Fruit fly (Drosophila melanogaster) whole organism, embryonic: ENCODE data around the gene Jon25Bi.

Experiments
- Atf-2 ChIP-seq: fragments of 200-800 bp; sonication (Bioruptor generic); optimal IDR thresholded peaks from 2 replicates; lab custom pipeline; 2016; ENCODE audit warnings: missing biosample characterization, missing genetic modification characterization
- CG12155 ChIP-seq: fragments of 200-800 bp; sonication (Bioruptor generic); optimal IDR thresholded peaks from 3 replicates; lab custom pipeline; 2016; ENCODE audit warnings: missing biosample characterization, missing genetic modification characterization
- CG12391 ChIP-seq: fragments of 200-800 bp; sonication (Bioruptor generic); optimal IDR thresholded peaks from 3 replicates; lab custom pipeline; 2018; ENCODE audit warnings: missing biosample characterization, mild to moderate bottlenecking, missing genetic modification characterization, moderate library complexity
- CG13123 ChIP-seq: fragments of 200-800 bp; sonication (Bioruptor generic); optimal IDR thresholded peaks from 2 replicates; lab custom pipeline; 2016; ENCODE audit warnings: missing biosample characterization, missing genetic modification characterization
- CG13424 ChIP-seq: fragments of 200-800 bp; sonication (Bioruptor generic); optimal IDR thresholded peaks from 2 replicates; lab custom pipeline; 2019; ENCODE audit warnings: missing biosample characterization, mild to moderate bottlenecking, missing genetic modification characterization, moderate library complexity
- CG13894 ChIP-seq: fragments of 200-800 bp; sonication (Bioruptor generic); optimal IDR thresholded peaks from 3 replicates; lab custom pipeline; 2018; ENCODE audit warnings: missing biosample characterization, mild to moderate bottlenecking, missing genetic modification characterization, moderate library complexity
- CG1603 ChIP-seq: fragments of 200-800 bp; sonication (Bioruptor generic); optimal IDR thresholded peaks from 2 replicates; lab custom pipeline; 2019; ENCODE audit warnings: missing biosample characterization, mild to moderate bottlenecking, missing genetic modification characterization, moderate library complexity
- CG16813 ChIP-seq: fragments of 200-800 bp; sonication (Bioruptor generic); IDR thresholded peaks from 3 replicates; pipeline ENCODE4 v1.3.6; 2022; ENCODE audit warnings: missing biosample characterization, missing genetic modification characterization; ENCODE audit not compliant: partially characterized antibody
- CG17912 ChIP-seq: fragments of 200-800 bp; sonication (Bioruptor generic); optimal IDR thresholded peaks from 2 replicates; lab custom pipeline; 2018; ENCODE audit warnings: missing biosample characterization, mild to moderate bottlenecking, missing genetic modification characterization
- CG1832 ChIP-seq: fragments of 200-800 bp; sonication (Bioruptor generic); optimal IDR thresholded peaks from 2 replicates; lab custom pipeline; 2017; ENCODE audit warnings: missing biosample characterization, mild to moderate bottlenecking, missing genetic modification characterization, inconsistent platforms
- CG31441 ChIP-seq: fragments of 200-800 bp; sonication (Bioruptor generic); IDR thresholded peaks from 2 replicates; pipeline ENCODE4 v1.3.6; 2022; ENCODE audit warnings: missing biosample characterization, missing genetic modification characterization
- CG3726 ChIP-seq: fragments of 200-800 bp; sonication (Bioruptor generic); IDR thresholded peaks from 3 replicates; pipeline ENCODE4, ENCODE4 v1.3.6; 2022; ENCODE audit warnings: missing biosample characterization, missing genetic modification characterization
- CG3995 ChIP-seq: fragments of 200-800 bp; sonication (Bioruptor generic); optimal IDR thresholded peaks from 3 replicates; lab custom pipeline; 2016; ENCODE audit warnings: missing biosample characterization, missing genetic modification characterization
- CG4424 ChIP-seq: fragments of 200-800 bp; sonication (Bioruptor generic); optimal IDR thresholded peaks from 3 replicates; lab custom pipeline; 2016; ENCODE audit warnings: missing biosample characterization, missing genetic modification characterization
- CG6791 ChIP-seq: fragments of 200-800 bp; sonication (Bioruptor generic); IDR thresholded peaks from 3 replicates; pipeline ENCODE4 v1.3.6; 2022; ENCODE audit warnings: missing biosample characterization, missing genetic modification characterization; ENCODE audit not compliant: partially characterized antibody
- CG7372 ChIP-seq: fragments of 200-800 bp; sonication (Bioruptor generic); IDR thresholded peaks from 2 replicates; pipeline ENCODE4 v1.3.6; 2022; ENCODE audit warnings: missing biosample characterization, missing genetic modification characterization
- CG8944 ChIP-seq: fragments of 200-800 bp; sonication (Bioruptor generic); optimal IDR thresholded peaks from 3 replicates; lab custom pipeline; 2016; ENCODE audit warnings: missing biosample characterization, missing genetic modification characterization
- Dll ChIP-seq: fragments of 200-800 bp; sonication (Bioruptor generic); IDR thresholded peaks from 4 replicates; pipeline ENCODE4 v1.3.6; 2022; ENCODE audit warnings: missing biosample characterization, missing genetic modification characterization; ENCODE audit not compliant: partially characterized antibody
- Dp ChIP-seq: fragments of 200-800 bp; sonication (Bioruptor generic); optimal IDR thresholded peaks from 2 replicates; lab custom pipeline; 2018; ENCODE audit warnings: missing biosample characterization, mild to moderate bottlenecking, missing genetic modification characterization, moderate library complexity
- Fer2 ChIP-seq: fragments of 200-800 bp; sonication (Bioruptor generic); optimal IDR thresholded peaks from 2 replicates; lab custom pipeline; 2018; ENCODE audit warnings: missing biosample characterization, mild to moderate bottlenecking, missing genetic modification characterization, moderate library complexity
- Gug ChIP-seq: fragments of 200-800 bp; sonication (Bioruptor generic); IDR thresholded peaks from 4 replicates; pipeline ENCODE4 v1.3.6; 2022; ENCODE audit warnings: missing biosample characterization, missing genetic modification characterization
- HLHmδ ChIP-seq: fragments of 200-800 bp; sonication (Bioruptor generic); optimal IDR thresholded peaks from 2 replicates; lab custom pipeline; 2018; ENCODE audit warnings: missing biosample characterization, mild to moderate bottlenecking, missing genetic modification characterization, moderate library complexity
- HmgD ChIP-seq: fragments of 200-800 bp; sonication (Bioruptor generic); optimal IDR thresholded peaks from 3 replicates; lab custom pipeline; 2016; ENCODE audit warnings: missing biosample characterization, missing genetic modification characterization
- Hmx ChIP-seq: fragments of 200-800 bp; sonication (Bioruptor generic); optimal IDR thresholded peaks from 2 replicates; lab custom pipeline; 2016; ENCODE audit warnings: missing biosample characterization, missing genetic modification characterization
- Jarid2 ChIP-seq: fragments of 200-800 bp; sonication (Bioruptor generic); optimal IDR thresholded peaks from 3 replicates; lab custom pipeline; 2017; ENCODE audit warnings: mild to moderate bottlenecking, missing biosample characterization, missing genetic modification reagents, missing genetic modification characterization
- Lim3 ChIP-seq: fragments of 200-800 bp; sonication (Bioruptor generic); IDR thresholded peaks from 2 replicates; pipeline ENCODE4 v1.3.6; 2022; ENCODE audit warnings: missing biosample characterization, missing genetic modification characterization
- Myb ChIP-seq: fragments of 200-800 bp; sonication (Bioruptor generic); optimal IDR thresholded peaks from 2 replicates; lab custom pipeline; 2016; ENCODE audit warnings: missing biosample characterization, missing genetic modification characterization
- Ptx1 ChIP-seq: fragments of 200-800 bp; sonication (Bioruptor generic); IDR thresholded peaks from 2 replicates; pipeline ENCODE4 v1.3.6; 2022; ENCODE audit warnings: missing biosample characterization, missing genetic modification characterization
- Rfx ChIP-seq: fragments of 200-800 bp; sonication (Bioruptor generic); IDR thresholded peaks from 2 replicates; pipeline ENCODE4 v1.3.6; 2022; ENCODE audit warnings: missing biosample characterization, missing genetic modification characterization
- Sox102F ChIP-seq: fragments of 200-800 bp; sonication (Bioruptor generic); optimal IDR thresholded peaks from 2 replicates; lab custom pipeline; 2018; ENCODE audit warnings: missing biosample characterization, mild to moderate bottlenecking, missing genetic modification characterization, moderate library complexity
- bcd ChIP-seq: fragments of 200-800 bp; sonication (Bioruptor generic); optimal IDR thresholded peaks from 2 replicates; lab custom pipeline; 2017; ENCODE audit warnings: missing biosample characterization, mild to moderate bottlenecking, missing genetic modification characterization
- cg ChIP-seq: fragments of 200-800 bp; sonication (Bioruptor generic); optimal IDR thresholded peaks from 3 replicates; lab custom pipeline; 2019; ENCODE audit warnings: missing biosample characterization, mild to moderate bottlenecking, missing genetic modification characterization, moderate library complexity
- corto ChIP-seq: fragments of 200-800 bp; sonication (Bioruptor generic); optimal IDR thresholded peaks from 2 replicates; lab custom pipeline; 2016; ENCODE audit warnings: missing biosample characterization, mild to moderate bottlenecking, missing genetic modification characterization, moderate library complexity
- emc ChIP-seq: fragments of 200-800 bp; sonication (Bioruptor generic); optimal IDR thresholded peaks from 2 replicates; lab custom pipeline; 2016; ENCODE audit warnings: missing biosample characterization, missing genetic modification characterization
- fru ChIP-seq: fragments of >200 bp; optimal IDR thresholded peaks from 2 replicates; lab custom pipeline; 2017
- hkb ChIP-seq, 2 experiments: fragments of 200-800 bp in 1 of 2; fragments of >200 bp in 1 of 2; sonication (Bioruptor generic) in 1 of 2; IDR thresholded peaks in 1 of 2; optimal IDR thresholded peaks in 1 of 2; 2 replicates each; pipeline versions ENCODE4 v1.3.6 to Lab custom; 2017 to 2022; ENCODE audit warnings: missing biosample characterization in 1 of 2, missing genetic modification characterization in 1 of 2
- insv ChIP-seq, 2 experiments: fragments of 200-800 bp; sonication (Bioruptor generic); optimal IDR thresholded peaks; 3 replicates each; lab custom pipeline; 2016 to 2018; ENCODE audit warnings: missing biosample characterization in 2 of 2, missing genetic modification characterization in 2 of 2
- jing ChIP-seq: fragments of 200-800 bp; sonication (Bioruptor generic); optimal IDR thresholded peaks from 2 replicates; lab custom pipeline; 2018; ENCODE audit warnings: missing biosample characterization, mild to moderate bottlenecking, missing genetic modification characterization
- mirr ChIP-seq: fragments of 200-800 bp; sonication (Bioruptor generic); optimal IDR thresholded peaks from 3 replicates; lab custom pipeline; 2018; ENCODE audit warnings: missing biosample characterization, mild to moderate bottlenecking, missing genetic modification characterization
- ranshi ChIP-seq: fragments of 200-800 bp; sonication (Bioruptor generic); IDR thresholded peaks from 2 replicates; pipeline ENCODE4 v1.3.6; 2022; ENCODE audit warnings: missing biosample characterization, missing genetic modification characterization
- ro ChIP-seq: fragments of 200-800 bp; sonication (Bioruptor generic); IDR thresholded peaks from 2 replicates; pipeline ENCODE4 v1.3.6; 2022; ENCODE audit warnings: missing biosample characterization, missing genetic modification characterization
- sens-2 ChIP-seq: fragments of 200-800 bp; sonication (Bioruptor generic); IDR thresholded peaks from 2 replicates; pipeline ENCODE4 v1.3.6; 2022; ENCODE audit warnings: missing biosample characterization, missing genetic modification characterization
- sna ChIP-seq: fragments of 200-800 bp; sonication (Bioruptor generic); IDR thresholded peaks from 2 replicates; pipeline ENCODE4 v1.3.6; 2022; ENCODE audit warnings: missing biosample characterization, missing genetic modification characterization; ENCODE audit not compliant: partially characterized antibody
- sqz ChIP-seq: fragments of 200-800 bp; sonication (Bioruptor generic); optimal IDR thresholded peaks from 3 replicates; lab custom pipeline; 2018; ENCODE audit warnings: missing biosample characterization, mild to moderate bottlenecking, missing genetic modification characterization
- ssp ChIP-seq: fragments of 200-800 bp; sonication (Bioruptor generic); IDR thresholded peaks from 2 replicates; pipeline ENCODE4 v1.3.6; 2022; ENCODE audit warnings: missing biosample characterization, missing genetic modification characterization
- tin ChIP-seq: fragments of 200-800 bp; sonication (Bioruptor generic); optimal IDR thresholded peaks from 3 replicates; lab custom pipeline; 2016; ENCODE audit warnings: missing biosample characterization, missing genetic modification characterization
- ttk ChIP-seq: fragments of 200-800 bp; sonication (Bioruptor generic); IDR thresholded peaks from 2 replicates; pipeline ENCODE4 v2.1.2; 2022; ENCODE audit warnings: missing biosample characterization, missing genetic modification characterization
- unc-4 ChIP-seq: fragments of 200-800 bp; sonication (Bioruptor generic); IDR thresholded peaks from 2 replicates; pipeline ENCODE4 v1.3.6; 2022; ENCODE audit warnings: missing biosample characterization, missing genetic modification characterization; ENCODE audit not compliant: partially characterized antibody
- unpg ChIP-seq: fragments of 200-800 bp; sonication (Bioruptor generic); optimal IDR thresholded peaks from 3 replicates; lab custom pipeline; 2018; ENCODE audit warnings: missing biosample characterization, mild to moderate bottlenecking, missing genetic modification characterization, moderate library complexity
- zen ChIP-seq: fragments of 200-800 bp; sonication (Bioruptor generic); optimal IDR thresholded peaks from 3 replicates; lab custom pipeline; 2018; ENCODE audit warnings: missing biosample characterization, mild to moderate bottlenecking, missing genetic modification characterization, moderate library complexity

The Jon25Bi gene

dm6 chr2L:4906546-4907250 is 48.2 kb downstream of the Jon25Bi start, which contains the start of gene snsl (continued):
- TF ChIP-seq CG3726 (GFP tag; lab: Robert Waterston, UW) (no peak), Lim3 (no peak), sqz (no peak), ranshi (no peak), corto (GFP tag; lab: Kevin White, UChicago) (no peak), hkb (optimal IDR thresholded peaks at IDR 0.05; lab: Kevin White, UChicago) (no peak), hkb (GFP tag; IDR thresholded peaks at IDR 0.05; lab: Robert Waterston, UW) (no peak), Hmx (no peak), zen (tag; lab: Kevin White, UChicago) (no peak), CG6791 (no peak), Atf-2 (GFP tag; lab: Kevin White, UChicago) (no peak), Gug (GFP tag; lab: Robert Waterston, UW) (no peak), CG1832 (no peak), sens-2 (GFP tag; lab: Robert Waterston, UW) (no peak), Dll (GFP tag; lab: Robert Waterston, UW) (no peak), CG17912 (GFP tag; lab: Kevin White, UChicago) (no peak), HLHmδ (no peak), CG7372 (GFP tag; lab: Robert Waterston, UW) (no peak), tin (GFP tag; lab: Kevin White, UChicago) (peak; percentile 40), Sox102F (peak; percentile 80), insv (GFP tag; optimal IDR thresholded peaks at IDR 0.05; lab: Kevin White, UChicago) (no peak), mirr (GFP tag; lab: Kevin White, UChicago) (peak; percentile 0), fru (no peak), cg (GFP tag; lab: Kevin White, UChicago) (no peak), CG16813 (GFP tag; lab: Robert Waterston, UW) (no peak), CG8944 (GFP tag; lab: Kevin White, UChicago) (no peak), HmgD (no peak), bcd (GFP tag; lab: Kevin White, UChicago) (no peak), Ptx1 (peak; percentile 63), CG12391 (peak; percentile 81), Fer2 (tag; lab: Kevin White, UChicago) (no peak), CG1603 (tag; lab: Kevin White, UChicago) (peak; percentile 32), unc-4 (GFP tag; lab: Robert Waterston, UW) (no peak), jing (GFP tag; lab: Kevin White, UChicago) (no peak), CG12155 (GFP tag; lab: Kevin White, UChicago) (no peak), unpg (GFP tag; lab: Kevin White, UChicago) (peak; percentile 52), emc (GFP tag; lab: Kevin White, UChicago) (no peak), Rfx (GFP tag; lab: Robert Waterston, UW) (no peak), Jarid2 (GFP tag; lab: Kevin White, UChicago) (peak; percentile 1), CG31441 (GFP tag; lab: Robert Waterston, UW) (peak; percentile 84), Dp (GFP tag; lab: Kevin White, UChicago) (no peak), CG13424 (tag; lab: Kevin White, UChicago) (peak; percentile 88), Myb (no peak), CG4424 (peak; percentile 63), sna (GFP tag; lab: Robert Waterston, UW) (no peak), CG13894 (tag; lab: Kevin White, UChicago) (no peak), CG13123 (GFP tag; lab: Kevin White, UChicago) (no peak), ssp (0 out of 2 replicates have a peak, but pooled peaks have one; percentile 12), CG3995 (GFP tag; lab: Kevin White, UChicago) (no peak), ttk (0 out of 2 replicates have a peak, but pooled peaks have one; percentile 32), ro (no peak)
